Worm (Caenorhabditis elegans): ENCODE data around the gene rab-30.

The rab-30 gene

ce11 chrIII:10534191-10534590 is 26.2 kb upstream of the rab-30 start:
- no peak for TF ChIP-seq ztf-29 (GFP tag; IDR thresholded peaks at IDR 0.05)
- TF ChIP-seq med-1 (GFP tag; optimal IDR thresholded peaks at IDR 0.05; ENCODE audit: insufficient read depth), result no peak
- TF ChIP-seq klf-2 (GFP tag; conservative IDR thresholded peaks at IDR 0.05), result no peak
- no peak for TF ChIP-seq flt-1 (GFP tag; IDR thresholded peaks at IDR 0.05)
- no peak for TF ChIP-seq cog-1 (tag; optimal IDR thresholded peaks at IDR 0.05)
- TF ChIP-seq ztf-23 (GFP tag; IDR thresholded peaks at IDR 0.05), result no peak

ce11 chrIII:10535226-10535625 is 25.2 kb upstream of the rab-30 start, which contains the start of gene hpd-1:
Gene hpd-1 (plus strand): TSS chrIII:10535526.
- TF ChIP-seq flt-1 (GFP tag; IDR thresholded peaks at IDR 0.05), result no peak
- no peak for TF ChIP-seq med-1 (GFP tag; optimal IDR thresholded peaks at IDR 0.05; ENCODE audit: insufficient read depth)
- TF ChIP-seq klf-2 (GFP tag; conservative IDR thresholded peaks at IDR 0.05), result no peak
- TF ChIP-seq ztf-23 (GFP tag; IDR thresholded peaks at IDR 0.05), result no peak
- TF ChIP-seq cog-1 (tag; optimal IDR thresholded peaks at IDR 0.05), result no peak
- TF ChIP-seq ztf-29 (GFP tag; IDR thresholded peaks at IDR 0.05), result no peak
- TF ChIP-seq ref-1 (GFP tag; conservative IDR thresholded peaks at IDR 0.05), result no peak
- no peak for TF ChIP-seq T22C8.4 (GFP tag; IDR thresholded peaks at IDR 0.05)
- TF ChIP-seq tab-1 (GFP tag; IDR thresholded peaks at IDR 0.05), result no peak

- no peak for TF ChIP-seq klf-2 (GFP tag; conservative IDR thresholded peaks at IDR 0.05)
- TF ChIP-seq med-1 (GFP tag; optimal IDR thresholded peaks at IDR 0.05; ENCODE audit: insufficient read depth), result no peak
- no peak for TF ChIP-seq cog-1 (tag; optimal IDR thresholded peaks at IDR 0.05)
- no peak for TF ChIP-seq flt-1 (GFP tag; IDR thresholded peaks at IDR 0.05)
- TF ChIP-seq ztf-23 (GFP tag; IDR thresholded peaks at IDR 0.05), result no peak
- TF ChIP-seq tab-1 (GFP tag; IDR thresholded peaks at IDR 0.05), result no peak
- no peak for TF ChIP-seq ztf-29 (GFP tag; IDR thresholded peaks at IDR 0.05)
- no peak for TF ChIP-seq ref-1 (GFP tag; conservative IDR thresholded peaks at IDR 0.05)
- no peak for TF ChIP-seq T22C8.4 (GFP tag; IDR thresholded peaks at IDR 0.05)
These were observed 24.2 kb upstream of the rab-30 start for ce11 chrIII:10536087-10536723.

- no peak for TF ChIP-seq cog-1 (tag; optimal IDR thresholded peaks at IDR 0.05)
- no peak for TF ChIP-seq ztf-29 (GFP tag; IDR thresholded peaks at IDR 0.05)
- TF ChIP-seq ztf-23 (GFP tag; IDR thresholded peaks at IDR 0.05), result no peak
- TF ChIP-seq med-1 (GFP tag; optimal IDR thresholded peaks at IDR 0.05; ENCODE audit: insufficient read depth), result no peak
- TF ChIP-seq tab-1 (GFP tag; IDR thresholded peaks at IDR 0.05), result no peak
- TF ChIP-seq flt-1 (GFP tag; IDR thresholded peaks at IDR 0.05), result no peak
- TF ChIP-seq ref-1 (GFP tag; conservative IDR thresholded peaks at IDR 0.05), result no peak
- TF ChIP-seq klf-2 (GFP tag; conservative IDR thresholded peaks at IDR 0.05), result no peak
These were observed 23.4 kb upstream of the rab-30 start for ce11 chrIII:10537003-10537402.

- no peak for TF ChIP-seq ref-1 (GFP tag; conservative IDR thresholded peaks at IDR 0.05)
- TF ChIP-seq med-1 (GFP tag; optimal IDR thresholded peaks at IDR 0.05; ENCODE audit: insufficient read depth), result no peak
- no peak for TF ChIP-seq klf-2 (GFP tag; conservative IDR thresholded peaks at IDR 0.05)
These were observed 22.8 kb upstream of the rab-30 start for ce11 chrIII:10537558-10537957.

- TF ChIP-seq ztf-29 (GFP tag; IDR thresholded peaks at IDR 0.05), result no peak
- TF ChIP-seq ref-1 (GFP tag; conservative IDR thresholded peaks at IDR 0.05), result no peak
- no peak for TF ChIP-seq T22C8.4 (GFP tag; IDR thresholded peaks at IDR 0.05)
- TF ChIP-seq tab-1 (GFP tag; IDR thresholded peaks at IDR 0.05), result no peak
- TF ChIP-seq ztf-23 (GFP tag; IDR thresholded peaks at IDR 0.05), result no peak
- TF ChIP-seq med-1 (GFP tag; optimal IDR thresholded peaks at IDR 0.05; ENCODE audit: insufficient read depth), result no peak
- no peak for TF ChIP-seq cog-1 (tag; optimal IDR thresholded peaks at IDR 0.05)
- no peak for TF ChIP-seq klf-2 (GFP tag; conservative IDR thresholded peaks at IDR 0.05)
- no peak for TF ChIP-seq flt-1 (GFP tag; IDR thresholded peaks at IDR 0.05)
These were observed 21.6 kb upstream of the rab-30 start, which contains the start of gene nlp-68 for ce11 chrIII:10538757-10539213. Gene nlp-68 (minus strand): TSS chrIII:10539163.

- TF ChIP-seq ref-1 (GFP tag; conservative IDR thresholded peaks at IDR 0.05), result no peak
- TF ChIP-seq tab-1 (GFP tag; IDR thresholded peaks at IDR 0.05), result no peak
- no peak for TF ChIP-seq ztf-23 (GFP tag; IDR thresholded peaks at IDR 0.05)
- TF ChIP-seq med-1 (GFP tag; optimal IDR thresholded peaks at IDR 0.05; ENCODE audit: insufficient read depth), result no peak
- TF ChIP-seq ztf-29 (GFP tag; IDR thresholded peaks at IDR 0.05), result no peak
- TF ChIP-seq flt-1 (GFP tag; IDR thresholded peaks at IDR 0.05), result no peak
- no peak for TF ChIP-seq T22C8.4 (GFP tag; IDR thresholded peaks at IDR 0.05)
- TF ChIP-seq cog-1 (tag; optimal IDR thresholded peaks at IDR 0.05), result no peak
- no peak for TF ChIP-seq klf-2 (GFP tag; conservative IDR thresholded peaks at IDR 0.05)
These were observed 7.5 kb upstream of the rab-30 start, which contains the start of gene T21C12.8 for ce11 chrIII:10552929-10553328. Gene T21C12.8 (minus strand): TSS chrIII:10553029.

- no peak for TF ChIP-seq ztf-23 (GFP tag; IDR thresholded peaks at IDR 0.05)
- no peak for TF ChIP-seq ztf-29 (GFP tag; IDR thresholded peaks at IDR 0.05)
- TF ChIP-seq T22C8.4 (GFP tag; IDR thresholded peaks at IDR 0.05), result no peak
- no peak for TF ChIP-seq klf-2 (GFP tag; conservative IDR thresholded peaks at IDR 0.05)
- no peak for TF ChIP-seq flt-1 (GFP tag; IDR thresholded peaks at IDR 0.05)
- TF ChIP-seq tab-1 (GFP tag; IDR thresholded peaks at IDR 0.05), result no peak
- no peak for TF ChIP-seq cog-1 (tag; optimal IDR thresholded peaks at IDR 0.05)
- no peak for TF ChIP-seq ref-1 (GFP tag; conservative IDR thresholded peaks at IDR 0.05)
- no peak for TF ChIP-seq med-1 (GFP tag; optimal IDR thresholded peaks at IDR 0.05; ENCODE audit: insufficient read depth)
These were observed 2.5 kb upstream of the rab-30 start, which contains the start of gene T21C12.4 for ce11 chrIII:10557910-10558309. Gene T21C12.4 (minus strand): TSS chrIII:10558010.

- TF ChIP-seq ref-1 (GFP tag; conservative IDR thresholded peaks at IDR 0.05) (no peak), ztf-29 (GFP tag; IDR thresholded peaks at IDR 0.05) (no peak), T22C8.4 (GFP tag; IDR thresholded peaks at IDR 0.05) (no peak), tab-1 (GFP tag; IDR thresholded peaks at IDR 0.05) (no peak)
These were observed 1.5 kb downstream of the rab-30 start, which contains the start of gene Y45F3A.1 for ce11 chrIII:10561904-10562303. Gene Y45F3A.1 (minus strand): TSS chrIII:10561915.

- TF ChIP-seq T22C8.4 (GFP tag; IDR thresholded peaks at IDR 0.05) (peak; percentile 70), flt-1 (GFP tag; IDR thresholded peaks at IDR 0.05) (no peak)
These were observed 2.1 kb downstream of the rab-30 start for ce11 chrIII:10562542-10562941.

All from whole organism, midembryonic.